Worm (Caenorhabditis elegans) whole organism, L2 larva: Measurements from ENCODE around the gene F47C12.8.

Experiments used
- R02D3.7 ChIP-seq: fragments of 150-350 bp; optimal IDR thresholded peaks from 2 replicates; lab custom pipeline; 2014; ENCODE audit warnings: missing biosample characterization, missing genetic modification characterization
- ZK546.5 ChIP-seq: sonication (generic microtip); optimal IDR thresholded peaks from 2 replicates; lab custom pipeline; 2017; ENCODE audit warnings: missing biosample characterization, missing genetic modification characterization
- alr-1 ChIP-seq: fragments of 150-350 bp; optimal IDR thresholded peaks from 2 replicates; lab custom pipeline; 2014; ENCODE audit warnings: missing biosample characterization, missing genetic modification characterization
- aly-2 ChIP-seq: fragments of 150-350 bp; optimal IDR thresholded peaks from 2 replicates; lab custom pipeline; 2014; ENCODE audit warnings: missing biosample characterization, missing genetic modification characterization
- ama-1 ChIP-seq: fragments of 150-350 bp; optimal IDR thresholded peaks from 2 replicates; lab custom pipeline; 2018; ENCODE audit warnings: inconsistent platforms
- blmp-1 ChIP-seq: sonication (generic microtip); optimal IDR thresholded peaks from 2 replicates; lab custom pipeline; 2017; ENCODE audit warnings: missing genetic modification characterization, mild to moderate bottlenecking, missing compliant biosample characterization, antibody characterized with exemption, moderate library complexity; ENCODE audit not compliant: insufficient read depth
- mdl-1 ChIP-seq, 2 experiments: fragments of 150-350 bp in 1 of 2; sonication (generic microtip) in 1 of 2; optimal IDR thresholded peaks; 2 replicates each; lab custom pipeline; 2017; ENCODE audit warnings: missing biosample characterization in 2 of 2, missing genetic modification characterization in 2 of 2
- nhr-11 ChIP-seq: fragments of 150-350 bp; optimal IDR thresholded peaks from 2 replicates; lab custom pipeline; 2014; ENCODE audit warnings: missing biosample characterization, missing genetic modification characterization
- snpc-4 ChIP-seq: fragments of 150-350 bp; optimal IDR thresholded peaks from 2 replicates; lab custom pipeline; 2014; ENCODE audit warnings: missing biosample characterization, missing genetic modification characterization

DNA sequence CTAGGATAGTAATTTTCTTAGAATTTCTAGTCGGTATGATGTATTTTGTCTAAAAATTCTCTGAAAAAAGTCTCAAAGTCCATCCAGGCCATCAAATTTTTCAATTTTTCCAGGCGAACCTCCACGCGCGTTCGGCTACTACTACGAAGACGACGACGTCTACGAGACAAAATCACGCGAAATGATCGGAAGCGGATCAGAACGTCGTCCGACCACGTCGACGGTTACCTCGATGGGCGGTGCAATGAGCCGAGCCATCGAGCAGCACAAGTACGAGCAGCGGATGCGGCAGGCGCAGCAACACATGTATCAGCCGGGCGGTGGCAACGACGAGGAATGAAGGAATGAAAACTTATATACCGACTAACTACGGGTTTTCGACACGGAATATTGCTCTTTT lies 15.2 kb upstream of the F47C12.8 start:
- no peak for TF ChIP-seq alr-1 (tag; lab: Kevin White, UChicago)
- TF ChIP-seq ama-1 (lab: Kevin White, UChicago): no peak
- no peak for TF ChIP-seq snpc-4
- TF ChIP-seq R02D3.7 (tag; lab: Kevin White, UChicago): no peak
- no peak for TF ChIP-seq aly-2 (tag; lab: Kevin White, UChicago)
- no peak for TF ChIP-seq blmp-1 (tag; lab: Kevin White, UChicago)
- no peak for TF ChIP-seq nhr-11
- TF ChIP-seq mdl-1 (tag; optimal IDR thresholded peaks at IDR 0.05; lab: Kevin White, UChicago): no peak
- TF ChIP-seq ZK546.5 (tag; lab: Kevin White, UChicago): no peak
